Fruit fly (Drosophila melanogaster) whole organism, wandering third instar larva: ENCODE results near the gene Ythdf.

ENCODE experiments used
- CG32264 ChIP-seq: fragments of 200-800 bp; sonication (Bioruptor generic); optimal IDR thresholded peaks from 2 replicates; lab custom pipeline; 2016; ENCODE audit warnings: missing biosample characterization, missing genetic modification characterization
- Jra ChIP-seq: sonication (Bioruptor generic); optimal IDR thresholded peaks from 2 replicates; lab custom pipeline; 2016; ENCODE audit warnings: missing biosample characterization, missing genetic modification characterization
- Myc ChIP-seq: fragments of >200 bp; optimal IDR thresholded peaks from 2 replicates; lab custom pipeline; 2017
- Sp1 ChIP-seq: fragments of 200-800 bp; sonication (Bioruptor generic); optimal IDR thresholded peaks from 3 replicates; lab custom pipeline; 2019; ENCODE audit warnings: missing biosample characterization, mild to moderate bottlenecking, missing genetic modification characterization, moderate library complexity
- br ChIP-seq: fragments of 200-800 bp; sonication (Bioruptor generic); optimal IDR thresholded peaks from 2 replicates; lab custom pipeline; 2016; ENCODE audit warnings: missing biosample characterization, missing genetic modification characterization
- brk ChIP-seq: fragments of 200-800 bp; sonication (Bioruptor generic); optimal IDR thresholded peaks from 2 replicates; lab custom pipeline; 2016; ENCODE audit warnings: missing biosample characterization, mild to moderate bottlenecking, missing genetic modification characterization
- dmrt93B ChIP-seq: fragments of 200-800 bp; sonication (Bioruptor generic); optimal IDR thresholded peaks from 2 replicates; lab custom pipeline; 2018; ENCODE audit warnings: missing biosample characterization, mild to moderate bottlenecking, missing genetic modification characterization
- h ChIP-seq: fragments of 200-800 bp; sonication (Bioruptor generic); optimal IDR thresholded peaks from 3 replicates; lab custom pipeline; 2016; ENCODE audit warnings: missing biosample characterization, mild to moderate bottlenecking, missing genetic modification characterization
- rgr ChIP-seq: fragments of 200-800 bp; sonication (Bioruptor generic); optimal IDR thresholded peaks from 3 replicates; lab custom pipeline; 2016; ENCODE audit warnings: missing biosample characterization, mild to moderate bottlenecking, missing genetic modification characterization
- usp ChIP-seq: fragments of >200 bp; optimal IDR thresholded peaks from 2 replicates; lab custom pipeline; 2017; ENCODE audit warnings: missing biosample characterization, missing genetic modification characterization

dm6 chr3R:25009745-25010446, 29.2 kb downstream of the Ythdf start:
- no peak for TF ChIP-seq Myc (lab: Kevin White, UChicago)
- TF ChIP-seq CG32264 (GFP tag; lab: Kevin White, UChicago): no peak
- no peak for TF ChIP-seq Jra
- TF ChIP-seq usp: no peak
- TF ChIP-seq Sp1 (GFP tag; lab: Kevin White, UChicago): peak; percentile 44
- peak; percentile 10 for TF ChIP-seq rgr (GFP tag; lab: Kevin White, UChicago)
- peak; percentile 42 for TF ChIP-seq br (GFP tag; lab: Kevin White, UChicago)
- no peak for TF ChIP-seq brk (GFP tag; lab: Kevin White, UChicago)
- peak; percentile 59 for TF ChIP-seq h (GFP tag; lab: Kevin White, UChicago)
- TF ChIP-seq dmrt93B: peak; percentile 33
